Worm (Caenorhabditis elegans): Measurements from ENCODE around the gene his-73.

DNA sequence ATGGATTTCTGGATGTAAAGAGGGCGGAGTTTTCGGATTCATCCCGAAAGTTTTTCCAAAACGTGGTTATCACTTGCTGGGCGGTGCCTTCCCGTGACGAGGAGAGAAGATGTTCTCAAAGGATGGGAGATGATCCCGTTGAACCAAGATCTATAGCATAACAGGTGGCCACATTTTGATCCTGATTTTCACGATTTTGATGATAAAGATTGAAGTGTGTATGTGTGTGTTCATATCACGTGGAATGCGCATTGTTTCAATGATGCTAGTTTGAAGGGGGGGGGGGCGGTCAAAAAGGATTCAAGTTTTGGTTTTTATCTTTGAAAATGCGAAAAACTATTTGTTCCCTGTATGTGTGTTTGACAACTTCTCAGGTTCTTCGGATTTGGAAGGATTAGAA lies 38.3 kb upstream of the his-73 start, which contains the start of gene mltn-1:
- TF ChIP-seq lsy-2 (tag; optimal IDR thresholded peaks at IDR 0.05) (no peak), mls-2 (tag; optimal IDR thresholded peaks at IDR 0.05) (no peak), elt-3 (tag; optimal IDR thresholded peaks at IDR 0.05) (no peak)

Measured in whole organism, mixed stage, embryonic.